Worm (Caenorhabditis elegans): ENCODE measurements around the gene smrc-1.

ce11 chrIII:6341878-6342453 is 48.8 kb upstream of the smrc-1 start, which contains the start of gene rpn-13:
- TF ChIP-seq ama-1 (optimal IDR thresholded peaks at IDR 0.05), result no peak
- no peak for TF ChIP-seq tbx-11 (GFP tag; IDR thresholded peaks at IDR 0.05)
- TF ChIP-seq hmg-4 (GFP tag; optimal IDR thresholded peaks at IDR 0.05), result no peak
- TF ChIP-seq B0310.2 (tag; optimal IDR thresholded peaks at IDR 0.05), result no peak
